Worm (Caenorhabditis elegans) whole organism, late embryonic: ENCODE data around the gene clx-1.

Experiments
- K02D7.2 ChIP-seq: sonication (generic microtip); optimal IDR thresholded peaks from 2 replicates; lab custom pipeline; 2017; ENCODE audit warnings: mild to moderate bottlenecking, missing genetic modification characterization, missing compliant biosample characterization
- K09A11.1 ChIP-seq: sonication (generic microtip); optimal IDR thresholded peaks from 2 replicates; lab custom pipeline; 2017; ENCODE audit warnings: antibody characterized with exemption, mild to moderate bottlenecking, missing genetic modification characterization, missing compliant biosample characterization; ENCODE audit not compliant: insufficient read depth
- T23F11.4 ChIP-seq: fragments of 200-800 bp; sonication (Bioruptor generic); optimal IDR thresholded peaks from 2 replicates; lab custom pipeline; 2018; ENCODE audit warnings: mild to moderate bottlenecking, missing genetic modification characterization, missing compliant biosample characterization
- Y22D7AL.16 ChIP-seq: sonication (generic microtip); optimal IDR thresholded peaks from 2 replicates; lab custom pipeline; 2016; ENCODE audit warnings: missing genetic modification characterization, missing compliant biosample characterization
- ahr-1 ChIP-seq: sonication (generic microtip); optimal IDR thresholded peaks from 2 replicates; lab custom pipeline; 2016; ENCODE audit warnings: missing genetic modification characterization, missing compliant biosample characterization
- ama-1 ChIP-seq: fragments of 150-350 bp; optimal IDR thresholded peaks from 2 replicates; lab custom pipeline; 2014
- ceh-2 ChIP-seq: sonication (generic microtip); optimal IDR thresholded peaks from 2 replicates; lab custom pipeline; 2016; ENCODE audit warnings: missing genotype, missing genetic modification characterization, missing compliant biosample characterization
- ceh-22 ChIP-seq: sonication (generic microtip); optimal IDR thresholded peaks from 2 replicates; lab custom pipeline; 2017; ENCODE audit warnings: missing biosample characterization, missing genetic modification characterization
- ceh-30 ChIP-seq: fragments of 150-350 bp; optimal IDR thresholded peaks from 2 replicates; lab custom pipeline; 2014; ENCODE audit warnings: missing biosample characterization, missing genetic modification characterization
- ceh-34 ChIP-seq: sonication (generic microtip); optimal IDR thresholded peaks from 2 replicates; lab custom pipeline; 2016; ENCODE audit warnings: mild to moderate bottlenecking, missing genetic modification characterization, missing compliant biosample characterization
- ceh-6 ChIP-seq: fragments of 200-800 bp; sonication (Bioruptor generic); optimal IDR thresholded peaks from 2 replicates; lab custom pipeline; 2018; ENCODE audit warnings: mild to moderate bottlenecking, missing genetic modification characterization, missing compliant biosample characterization
- ceh-9 ChIP-seq: sonication (generic microtip); optimal IDR thresholded peaks from 2 replicates; lab custom pipeline; 2016; ENCODE audit warnings: mild to moderate bottlenecking, missing genetic modification characterization, inconsistent platforms, missing compliant biosample characterization
- che-1 ChIP-seq: sonication (generic microtip); optimal IDR thresholded peaks from 2 replicates; lab custom pipeline; 2016; ENCODE audit warnings: mild to moderate bottlenecking, missing genetic modification characterization, missing compliant biosample characterization
- elt-2 ChIP-seq: sonication (generic microtip); optimal IDR thresholded peaks from 2 replicates; lab custom pipeline; 2016; ENCODE audit warnings: missing genetic modification reagents, missing genetic modification characterization, missing compliant biosample characterization
- elt-4 ChIP-seq: sonication (generic microtip); optimal IDR thresholded peaks from 2 replicates; lab custom pipeline; 2016; ENCODE audit warnings: missing genetic modification characterization, missing compliant biosample characterization
- ets-4 ChIP-seq: sonication (generic microtip); optimal IDR thresholded peaks from 2 replicates; lab custom pipeline; 2016; ENCODE audit warnings: missing genetic modification characterization, missing compliant biosample characterization
- fkh-10 ChIP-seq: fragments of 150-350 bp; optimal IDR thresholded peaks from 2 replicates; lab custom pipeline; 2014; ENCODE audit warnings: missing biosample characterization, missing genetic modification reagents, missing genetic modification characterization
- fkh-6 ChIP-seq: sonication (generic microtip); optimal IDR thresholded peaks from 2 replicates; lab custom pipeline; 2016; ENCODE audit warnings: missing genetic modification characterization, missing compliant biosample characterization
- gmeb-2 ChIP-seq: sonication (generic microtip); optimal IDR thresholded peaks from 2 replicates; lab custom pipeline; 2016; ENCODE audit warnings: missing genetic modification characterization, inconsistent platforms, missing compliant biosample characterization
- hlh-8 ChIP-seq: sonication (generic microtip); optimal IDR thresholded peaks from 2 replicates; lab custom pipeline; 2016; ENCODE audit warnings: missing genotype, missing genetic modification characterization, missing compliant biosample characterization
- lim-6 ChIP-seq: sonication (generic microtip); optimal IDR thresholded peaks from 2 replicates; lab custom pipeline; 2016; ENCODE audit warnings: missing genetic modification characterization, missing compliant biosample characterization
- lin-11 ChIP-seq: fragments of 200-800 bp; sonication (Bioruptor generic); optimal IDR thresholded peaks from 2 replicates; lab custom pipeline; 2018; ENCODE audit warnings: mild to moderate bottlenecking, missing genetic modification characterization, missing compliant biosample characterization
- mec-3 ChIP-seq: sonication (generic microtip); optimal IDR thresholded peaks from 2 replicates; lab custom pipeline; 2016; ENCODE audit warnings: borderline replicate concordance, missing genetic modification characterization, missing compliant biosample characterization
- npax-4 ChIP-seq: sonication (generic microtip); optimal IDR thresholded peaks from 2 replicates; lab custom pipeline; 2016; ENCODE audit warnings: missing genetic modification characterization, missing compliant biosample characterization
- odd-2 ChIP-seq: sonication (generic microtip); optimal IDR thresholded peaks from 2 replicates; lab custom pipeline; 2017; ENCODE audit warnings: antibody characterized with exemption, mild to moderate bottlenecking, missing genetic modification characterization, missing compliant biosample characterization
- pha-2 ChIP-seq: sonication (generic microtip); optimal IDR thresholded peaks from 2 replicates; lab custom pipeline; 2017; ENCODE audit warnings: mild to moderate bottlenecking, missing genetic modification characterization, missing compliant biosample characterization
- pha-4 ChIP-seq: fragments of 150-350 bp; optimal IDR thresholded peaks from 2 replicates; lab custom pipeline; 2018; ENCODE audit warnings: missing biosample characterization, missing genetic modification reagents, missing genetic modification characterization
- pqm-1 ChIP-seq: sonication (generic microtip); optimal IDR thresholded peaks from 2 replicates; lab custom pipeline; 2016; ENCODE audit warnings: missing genetic modification characterization, missing compliant biosample characterization
- sox-4 ChIP-seq: sonication (generic microtip); optimal IDR thresholded peaks from 2 replicates; lab custom pipeline; 2017; ENCODE audit warnings: mild to moderate bottlenecking, missing genetic modification characterization, inconsistent platforms, missing compliant biosample characterization
- tbx-7 ChIP-seq: sonication (generic microtip); optimal IDR thresholded peaks from 2 replicates; lab custom pipeline; 2016; ENCODE audit warnings: missing genotype, missing genetic modification characterization, missing compliant biosample characterization
- ttx-3 ChIP-seq: sonication (generic microtip); optimal IDR thresholded peaks from 2 replicates; lab custom pipeline; 2016; ENCODE audit warnings: missing genetic modification reagents, missing genetic modification characterization, missing compliant biosample characterization
- unc-3 ChIP-seq, 2 experiments: fragments of 200-800 bp in 1 of 2; sonication (Bioruptor generic) in 1 of 2; sonication (generic microtip) in 1 of 2; conservative IDR thresholded peaks in 1 of 2; optimal IDR thresholded peaks in 1 of 2; 2 replicates each; pipeline versions ENCODE4 v1.3.6 to Lab custom; 2016 to 2022; ENCODE audit warnings: missing compliant biosample characterization in 2 of 2, missing genetic modification characterization in 2 of 2, missing genetic modification reagents in 1 of 2
- unc-42 ChIP-seq: sonication (generic microtip); optimal IDR thresholded peaks from 2 replicates; lab custom pipeline; 2016; ENCODE audit warnings: missing genotype, missing genetic modification characterization, missing compliant biosample characterization
- unc-55 ChIP-seq: sonication (generic microtip); optimal IDR thresholded peaks from 2 replicates; lab custom pipeline; 2017; ENCODE audit warnings: missing biosample characterization, missing genetic modification reagents, missing genetic modification characterization
- unc-86 ChIP-seq: sonication (generic microtip); optimal IDR thresholded peaks from 2 replicates; lab custom pipeline; 2016; ENCODE audit warnings: missing genetic modification characterization, missing compliant biosample characterization
- ztf-16 ChIP-seq: sonication (generic microtip); optimal IDR thresholded peaks from 2 replicates; lab custom pipeline; 2017; ENCODE audit warnings: missing genetic modification characterization, missing compliant biosample characterization

clx-1 gene

DNA sequence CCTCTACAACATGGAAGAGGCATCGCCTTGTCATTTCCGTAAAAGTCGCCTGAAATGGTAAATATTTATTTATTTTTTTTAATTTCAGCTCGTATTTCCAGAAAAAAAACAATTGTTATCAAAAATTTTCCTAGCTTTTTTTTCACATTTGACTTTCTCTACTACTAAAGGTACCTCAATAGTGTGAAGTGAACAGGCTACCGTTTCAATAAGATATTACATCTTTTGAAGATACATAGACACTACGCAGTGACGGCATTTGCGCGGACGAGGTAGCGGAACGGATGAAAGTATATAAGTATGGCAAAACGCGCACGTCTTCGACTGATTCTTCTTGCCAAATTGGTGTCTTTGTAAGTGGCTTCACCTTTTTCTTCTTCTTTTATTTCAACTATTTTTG lies 18.7 kb downstream of the clx-1 start, which contains the start of gene col-14:
Gene col-14 (plus strand): TSS at position 301 of the 400 bp plus-strand sequence.
- TF ChIP-seq lim-6 (no peak), mec-3 (tag; lab: Kevin White, UChicago) (no peak), unc-42 (tag; lab: Kevin White, UChicago) (no peak), odd-2 (no peak), fkh-6 (tag; lab: Kevin White, UChicago) (no peak), che-1 (no peak), Y22D7AL.16 (tag; lab: Kevin White, UChicago) (no peak), ets-4 (no peak), ceh-2 (no peak), ceh-30 (tag; lab: Kevin White, UChicago) (no peak), pha-2 (no peak), ceh-9 (tag; lab: Kevin White, UChicago) (no peak), lin-11 (tag; lab: Kevin White, UChicago) (no peak), tbx-7 (tag; lab: Kevin White, UChicago) (no peak), fkh-10 (GFP tag; lab: Kevin White, UChicago) (no peak), ttx-3 (no peak)
- TF ChIP-seq, all 69 proteins: peak for 0

DNA sequence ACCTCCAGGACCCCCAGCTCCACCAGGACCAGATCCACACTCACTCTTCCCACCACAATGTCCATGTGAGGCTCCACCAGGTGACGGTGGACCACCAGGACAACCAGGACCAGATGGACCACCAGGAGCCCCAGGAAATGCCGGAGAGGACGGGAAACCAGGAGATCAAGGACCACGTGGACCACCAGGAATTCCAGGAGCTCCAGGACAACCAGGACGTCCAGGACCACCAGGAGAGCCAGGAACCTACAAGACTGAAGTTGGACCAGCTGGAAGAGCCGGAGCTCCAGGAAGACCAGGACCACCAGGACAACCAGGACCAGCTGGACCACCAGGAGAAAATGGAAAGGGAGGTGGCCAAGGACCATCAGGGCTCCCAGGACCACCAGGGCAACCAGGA lies 19.7 kb downstream of the clx-1 start:
- no peak for TF ChIP-seq fkh-10 (GFP tag; lab: Kevin White, UChicago)
- no peak for TF ChIP-seq ahr-1 (tag; lab: Kevin White, UChicago)
- no peak for TF ChIP-seq K02D7.2 (tag; lab: Kevin White, UChicago)
- TF ChIP-seq mec-3 (tag; lab: Kevin White, UChicago), result peak; percentile 56

ce11 chrIV:7757245-7757644 lies 22.8 kb downstream of the clx-1 start, which contains the start of gene C46A5.4:
Gene C46A5.4, minus strand, starts transcription at chrIV:7757345.
- TF ChIP-seq ceh-22, result no peak
- no peak for TF ChIP-seq gmeb-2 (tag; lab: Kevin White, UChicago)
- TF ChIP-seq ceh-34 (tag; lab: Kevin White, UChicago), result no peak
- no peak for TF ChIP-seq ceh-9 (tag; lab: Kevin White, UChicago)
- TF ChIP-seq pqm-1 (tag; lab: Kevin White, UChicago), result no peak
- TF ChIP-seq ztf-16 (tag; lab: Kevin White, UChicago), result no peak
- no peak for TF ChIP-seq npax-4 (tag; lab: Kevin White, UChicago)
- no peak for TF ChIP-seq pha-4 (tag; lab: Kevin White, UChicago)
- TF ChIP-seq T23F11.4 (GFP tag; lab: Kevin White, UChicago), result no peak
- TF ChIP-seq hlh-8 (tag; lab: Kevin White, UChicago), result no peak
- no peak for TF ChIP-seq ets-4
- no peak for TF ChIP-seq ceh-6
- no peak for TF ChIP-seq unc-3 (GFP tag; conservative IDR thresholded peaks at IDR 0.05; lab: Robert Waterston, UW)
- no peak for TF ChIP-seq unc-3 (tag; optimal IDR thresholded peaks at IDR 0.05; lab: Kevin White, UChicago)
- TF ChIP-seq K09A11.1 (tag; lab: Kevin White, UChicago), result no peak
- no peak for TF ChIP-seq unc-86 (tag; lab: Kevin White, UChicago)
- no peak for TF ChIP-seq che-1
- TF ChIP-seq elt-2, result no peak
- TF ChIP-seq elt-4 (tag; lab: Kevin White, UChicago), result no peak
- no peak for TF ChIP-seq unc-55 (GFP tag; lab: Kevin White, UChicago)
- TF ChIP-seq sox-4, result no peak

- TF ChIP-seq unc-55 (GFP tag; lab: Kevin White, UChicago), result no peak
- no peak for TF ChIP-seq ceh-9 (tag; lab: Kevin White, UChicago)
- no peak for TF ChIP-seq ama-1 (lab: Kevin White, UChicago)
- TF ChIP-seq T23F11.4 (GFP tag; lab: Kevin White, UChicago), result no peak
- no peak for TF ChIP-seq ceh-6
- TF ChIP-seq gmeb-2 (tag; lab: Kevin White, UChicago), result no peak
- TF ChIP-seq ceh-2, result no peak
- TF ChIP-seq tbx-7 (tag; lab: Kevin White, UChicago), result no peak
These were observed 25.1 kb downstream of the clx-1 start, which contains the start of gene dsb-3 for ce11 chrIV:7759527-7759926. Gene dsb-3, minus strand, starts transcription at chrIV:7759627.
